Fruit fly (Drosophila melanogaster): Measurements from ENCODE around the gene CG18787.
A peak's percentile ranks its signal among the peaks of the same experiment; 100 is the strongest.
"Not testable (repeated sequence)": the region's sequence is repeated elsewhere in the genome, so short reads cannot be mapped to it uniquely, and the experiment has no call there.

Gene CG18787

dm6 chr2L:12004211-12004979, 5.3 kb upstream of the CG18787 start:
- TF ChIP-seq CG9948 (tag; optimal IDR thresholded peaks at IDR 0.05) = peak; percentile 1
- peak; percentile 78 for TF ChIP-seq EcR (GFP tag; optimal IDR thresholded peaks at IDR 0.05)
- TF ChIP-seq CG34367 (tag; optimal IDR thresholded peaks at IDR 0.05) = peak; percentile 31
- TF ChIP-seq Pif1B (GFP tag; optimal IDR thresholded peaks at IDR 0.05) = peak; percentile 10
- TF ChIP-seq CG14655 (GFP tag; optimal IDR thresholded peaks at IDR 0.05) = no peak
- TF ChIP-seq CG13204 (GFP tag; optimal IDR thresholded peaks at IDR 0.05) = peak; percentile 68
- no peak for TF ChIP-seq Snoo (tag; optimal IDR thresholded peaks at IDR 0.05)
- TF ChIP-seq CG32121 (GFP tag; IDR thresholded peaks at IDR 0.05) = no peak
- TF ChIP-seq Ets98B (GFP tag; IDR thresholded peaks at IDR 0.05) = no peak
- no peak for TF ChIP-seq CG10348 (GFP tag; IDR thresholded peaks at IDR 0.05)
- peak; percentile 18 for TF ChIP-seq CG15710 (tag; optimal IDR thresholded peaks at IDR 0.05)
- TF ChIP-seq Pif1A (GFP tag; optimal IDR thresholded peaks at IDR 0.05) = peak; percentile 0

dm6 chr2L:12003792-12004210, 4.7 kb upstream of the CG18787 start:
- TF ChIP-seq CG15710 (tag; optimal IDR thresholded peaks at IDR 0.05) = no peak
- no peak for TF ChIP-seq rn (GFP tag; IDR thresholded peaks at IDR 0.05)
- TF ChIP-seq CG32121 (GFP tag; IDR thresholded peaks at IDR 0.05) = no peak
- no peak for TF ChIP-seq fd96Ca (GFP tag; IDR thresholded peaks at IDR 0.05)
- no peak for TF ChIP-seq CG10348 (GFP tag; IDR thresholded peaks at IDR 0.05)
- TF ChIP-seq CG8301 (tag; optimal IDR thresholded peaks at IDR 0.05) = no peak
- no peak for TF ChIP-seq gl (tag; optimal IDR thresholded peaks at IDR 0.05)
- no peak for TF ChIP-seq CG17806 (tag; optimal IDR thresholded peaks at IDR 0.05)
- no peak for TF ChIP-seq CG13204 (GFP tag; optimal IDR thresholded peaks at IDR 0.05)
- TF ChIP-seq EcR (GFP tag; optimal IDR thresholded peaks at IDR 0.05) = no peak
- TF ChIP-seq Pif1A (GFP tag; optimal IDR thresholded peaks at IDR 0.05) = no peak
- TF ChIP-seq D1 (tag; optimal IDR thresholded peaks at IDR 0.05) = no peak

- TF ChIP-seq CG8301 (tag; optimal IDR thresholded peaks at IDR 0.05) (no peak), Pif1A (GFP tag; optimal IDR thresholded peaks at IDR 0.05) (peak; percentile 34), CG34367 (tag; optimal IDR thresholded peaks at IDR 0.05) (no peak), CG10348 (GFP tag; IDR thresholded peaks at IDR 0.05) (no peak), Ets98B (GFP tag; IDR thresholded peaks at IDR 0.05) (no peak), fd96Ca (GFP tag; IDR thresholded peaks at IDR 0.05) (no peak), CG32121 (GFP tag; IDR thresholded peaks at IDR 0.05) (no peak), D1 (tag; optimal IDR thresholded peaks at IDR 0.05) (no peak), CG14655 (GFP tag; optimal IDR thresholded peaks at IDR 0.05) (peak; percentile 56), CG12605 (GFP tag; IDR thresholded peaks at IDR 0.05) (no peak), CG15710 (tag; optimal IDR thresholded peaks at IDR 0.05) (peak; percentile 32), EcR (GFP tag; optimal IDR thresholded peaks at IDR 0.05) (peak; percentile 77), CG4496 (GFP tag; IDR thresholded peaks at IDR 0.05) (no peak), CG8159 (tag; optimal IDR thresholded peaks at IDR 0.05) (peak; percentile 38), CG13204 (GFP tag; optimal IDR thresholded peaks at IDR 0.05) (peak; percentile 99), Snoo (tag; optimal IDR thresholded peaks at IDR 0.05) (peak; percentile 32), rn (GFP tag; IDR thresholded peaks at IDR 0.05) (no peak), gl (tag; optimal IDR thresholded peaks at IDR 0.05) (peak; percentile 30), CG9948 (tag; optimal IDR thresholded peaks at IDR 0.05) (no peak), Pif1B (GFP tag; optimal IDR thresholded peaks at IDR 0.05) (no peak), CG17806 (tag; optimal IDR thresholded peaks at IDR 0.05) (peak; percentile 27)
Observed at dm6 chr2L:12002922-12003791, 4.0 kb upstream of the CG18787 start.

- TF ChIP-seq CG14655 (GFP tag; optimal IDR thresholded peaks at IDR 0.05) = no peak
- TF ChIP-seq CG12605 (GFP tag; IDR thresholded peaks at IDR 0.05) = no peak
- no peak for TF ChIP-seq gl (tag; optimal IDR thresholded peaks at IDR 0.05)
- no peak for TF ChIP-seq CG8159 (tag; optimal IDR thresholded peaks at IDR 0.05)
- no peak for TF ChIP-seq CG32121 (GFP tag; IDR thresholded peaks at IDR 0.05)
- no peak for TF ChIP-seq CG4496 (GFP tag; IDR thresholded peaks at IDR 0.05)
- no peak for TF ChIP-seq CG17806 (tag; optimal IDR thresholded peaks at IDR 0.05)
- TF ChIP-seq CG15710 (tag; optimal IDR thresholded peaks at IDR 0.05) = no peak
- TF ChIP-seq CG13204 (GFP tag; optimal IDR thresholded peaks at IDR 0.05) = no peak
Observed at dm6 chr2L:12002051-12002450, 2.9 kb upstream of the CG18787 start, which contains the start of gene Hacd1. TSS of gene Hacd1 (minus strand) at chr2L:12002266.

- TF ChIP-seq EcR (GFP tag; optimal IDR thresholded peaks at IDR 0.05) = peak; percentile 24
- no peak for TF ChIP-seq Pif1B (GFP tag; optimal IDR thresholded peaks at IDR 0.05)
- TF ChIP-seq CG13204 (GFP tag; optimal IDR thresholded peaks at IDR 0.05) = no peak
Observed at dm6 chr2L:12001132-12001531, 2.0 kb upstream of the CG18787 start.

dm6 chr2L:11996509-11996908, 2.6 kb downstream of the CG18787 start, which contains the start of gene Ada1-1:
TSS of gene Ada1-1 (plus strand) at chr2L:11996809.
- TF ChIP-seq Pif1B (GFP tag; optimal IDR thresholded peaks at IDR 0.05); CG34367 (tag; optimal IDR thresholded peaks at IDR 0.05); CG15710 (tag; optimal IDR thresholded peaks at IDR 0.05): not testable (repeated sequence)

All from whole organism, pupa.